Fruit fly (Drosophila melanogaster): ENCODE results near the gene yellow-k.

yellow-k gene

DNA sequence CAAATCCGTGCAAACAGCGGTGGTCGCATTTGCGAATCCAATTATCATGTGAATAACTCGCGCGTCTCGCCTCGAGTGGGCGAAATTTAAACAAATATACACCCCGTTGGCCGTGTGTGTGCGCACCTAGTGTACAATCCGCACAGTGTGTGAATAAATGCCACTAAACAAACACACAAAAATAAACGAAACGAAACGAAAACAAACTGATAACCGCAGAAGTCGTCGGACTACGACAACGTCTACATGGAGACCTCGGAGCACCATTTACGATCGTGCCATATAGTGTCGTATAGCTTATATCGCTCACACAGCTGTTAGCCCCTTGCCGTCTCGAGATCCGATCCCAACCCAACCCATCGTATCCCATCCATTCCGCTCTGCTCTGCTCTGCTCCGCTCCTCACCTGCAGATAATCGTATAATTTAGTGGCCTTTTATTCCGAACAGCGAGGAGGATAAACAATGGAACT, 46.1 kb downstream of the yellow-k start (continued):
- no peak for TF ChIP-seq CG9609 (GFP tag; optimal IDR thresholded peaks at IDR 0.05)
- no peak; the same call in 2 of the 3 replicates for TF ChIP-seq sr (GFP tag; IDR thresholded peaks at IDR 0.05)
- no peak; the same call in 1 of the 2 replicates for TF ChIP-seq danr (GFP tag; IDR thresholded peaks at IDR 0.05)
- no peak for TF ChIP-seq CG4820 (GFP tag; optimal IDR thresholded peaks at IDR 0.05)
- no peak for TF ChIP-seq Blimp-1 (GFP tag; optimal IDR thresholded peaks at IDR 0.05)
- TF ChIP-seq Sin3A (optimal IDR thresholded peaks at IDR 0.05) = no peak
- TF ChIP-seq slp2 (GFP tag; optimal IDR thresholded peaks at IDR 0.05) = peak; percentile 33
- TF ChIP-seq CG4404 (GFP tag; IDR thresholded peaks at IDR 0.05) = no peak
- TF ChIP-seq CG10462 (GFP tag; optimal IDR thresholded peaks at IDR 0.05) = no peak
- peak; percentile 65; the same call in 1 of the 2 replicates for TF ChIP-seq gsb (GFP tag; IDR thresholded peaks at IDR 0.05)
- TF ChIP-seq ham (GFP tag; IDR thresholded peaks at IDR 0.05) = peak; percentile 44; the same call in 1 of the 2 replicates
- no peak for TF ChIP-seq oc (tag; optimal IDR thresholded peaks at IDR 0.05)
- no peak for TF ChIP-seq CG31441 (GFP tag; IDR thresholded peaks at IDR 0.05)
- TF ChIP-seq jing (GFP tag; optimal IDR thresholded peaks at IDR 0.05) = no peak
- no peak; the same call in 1 of the 2 replicates for TF ChIP-seq CG32532 (GFP tag; IDR thresholded peaks at IDR 0.05)
- TF ChIP-seq Gsc (GFP tag; IDR thresholded peaks at IDR 0.05) = no peak
- no peak for TF ChIP-seq Gug (GFP tag; IDR thresholded peaks at IDR 0.05)
- TF ChIP-seq Ptx1 (GFP tag; IDR thresholded peaks at IDR 0.05) = no peak
- TF ChIP-seq CG14014 (GFP tag; IDR thresholded peaks at IDR 0.05) = peak; percentile 75; the same call in 1 of the 2 replicates
- TF ChIP-seq CG11085 (GFP tag; IDR thresholded peaks at IDR 0.05) = no peak
- no peak for TF ChIP-seq emc (GFP tag; optimal IDR thresholded peaks at IDR 0.05)
- no peak for TF ChIP-seq CG10565 (GFP tag; optimal IDR thresholded peaks at IDR 0.05)
- TF ChIP-seq CG8359 (GFP tag; optimal IDR thresholded peaks at IDR 0.05; ENCODE audit: borderline replicate concordance) = peak; percentile 42
- no peak for TF ChIP-seq Sox100B (GFP tag; optimal IDR thresholded peaks at IDR 0.05)
- TF ChIP-seq Mes4 (GFP tag; optimal IDR thresholded peaks at IDR 0.05) = peak; percentile 75
- peak; percentile 32; the same call in 1 of the 2 replicates for TF ChIP-seq NFAT (GFP tag; IDR thresholded peaks at IDR 0.05)
- TF ChIP-seq CG3065 (GFP tag; optimal IDR thresholded peaks at IDR 0.05) = peak; percentile 38
- no peak for TF ChIP-seq shn (GFP tag; optimal IDR thresholded peaks at IDR 0.05)
- peak; percentile 38 for TF ChIP-seq CG13624 (GFP tag; optimal IDR thresholded peaks at IDR 0.05)
- TF ChIP-seq CG6689 (GFP tag; IDR thresholded peaks at IDR 0.05) = peak; percentile 44; the same call in 1 of the 2 replicates
- TF ChIP-seq sim (GFP tag; IDR thresholded peaks at IDR 0.05) = 0 out of 2 replicates have a peak, but pooled peaks have one; percentile 36
- peak; percentile 8 for TF ChIP-seq Xbp1 (GFP tag; optimal IDR thresholded peaks at IDR 0.05)
- TF ChIP-seq hkb (optimal IDR thresholded peaks at IDR 0.05) = no peak
- peak; percentile 59 for TF ChIP-seq hkb (GFP tag; IDR thresholded peaks at IDR 0.05)
- TF ChIP-seq CG4360 (GFP tag; IDR thresholded peaks at IDR 0.05) = no peak; the same call in 1 of the 2 replicates
- peak; percentile 15 for TF ChIP-seq wdn (GFP tag; IDR thresholded peaks at IDR 0.05)
- TF ChIP-seq pum (GFP tag; optimal IDR thresholded peaks at IDR 0.05) = no peak
- TF ChIP-seq jigr1 (GFP tag; IDR thresholded peaks at IDR 0.05) = no peak
- TF ChIP-seq gem (tag; optimal IDR thresholded peaks at IDR 0.05) = no peak
- peak; percentile 90 for TF ChIP-seq HHEX (GFP tag; optimal IDR thresholded peaks at IDR 0.05)
- TF ChIP-seq Dek (tag; optimal IDR thresholded peaks at IDR 0.05) = peak; percentile 41
- TF ChIP-seq rib (GFP tag; IDR thresholded peaks at IDR 0.05) = peak; percentile 88; the same call in 1 of the 2 replicates
- TF ChIP-seq tio (GFP tag; optimal IDR thresholded peaks at IDR 0.05) = no peak
- no peak for TF ChIP-seq Ssrp (tag; optimal IDR thresholded peaks at IDR 0.05)
- TF ChIP-seq bab2 (GFP tag; optimal IDR thresholded peaks at IDR 0.05) = peak; percentile 74
- no peak for TF ChIP-seq luna (GFP tag; optimal IDR thresholded peaks at IDR 0.05)
- no peak for TF ChIP-seq tup (GFP tag; optimal IDR thresholded peaks at IDR 0.05)
- TF ChIP-seq croc (GFP tag; conservative IDR thresholded peaks at IDR 0.05) = no peak
- TF ChIP-seq H2.0 (GFP tag; IDR thresholded peaks at IDR 0.05) = no peak
- TF ChIP-seq Meics (GFP tag; optimal IDR thresholded peaks at IDR 0.05) = peak; percentile 62
- peak in 1 of 2 experiments; percentile 58 for TF ChIP-seq crp (GFP tag; optimal IDR thresholded peaks at IDR 0.05)
- TF ChIP-seq cg (GFP tag; optimal IDR thresholded peaks at IDR 0.05) = peak; percentile 74

All from whole organism, embryonic.